Worm (Caenorhabditis elegans) whole organism, L2 larva: ENCODE measurements around the gene ZK1098.9.

Experiments used
- C34F6.9 ChIP-seq: fragments of 150-350 bp; optimal IDR thresholded peaks from 2 replicates; lab custom pipeline; 2014; ENCODE audit warnings: missing biosample characterization, missing genetic modification characterization
- F13H6.1 ChIP-seq: sonication (generic microtip); optimal IDR thresholded peaks from 2 replicates; lab custom pipeline; 2016; ENCODE audit warnings: missing genetic modification characterization, missing compliant biosample characterization
- R02D3.7 ChIP-seq: fragments of 150-350 bp; optimal IDR thresholded peaks from 2 replicates; lab custom pipeline; 2014; ENCODE audit warnings: missing biosample characterization, missing genetic modification characterization
- Y55F3AM.14 ChIP-seq: fragments of 200-800 bp; sonication (Bioruptor generic); optimal IDR thresholded peaks from 2 replicates; lab custom pipeline; 2018; ENCODE audit warnings: mild to moderate bottlenecking, missing genetic modification characterization, missing compliant biosample characterization
- ZK546.5 ChIP-seq: sonication (generic microtip); optimal IDR thresholded peaks from 2 replicates; lab custom pipeline; 2017; ENCODE audit warnings: missing biosample characterization, missing genetic modification characterization
- alr-1 ChIP-seq: fragments of 150-350 bp; optimal IDR thresholded peaks from 2 replicates; lab custom pipeline; 2014; ENCODE audit warnings: missing biosample characterization, missing genetic modification characterization
- aly-2 ChIP-seq: fragments of 150-350 bp; optimal IDR thresholded peaks from 2 replicates; lab custom pipeline; 2014; ENCODE audit warnings: missing biosample characterization, missing genetic modification characterization
- ama-1 ChIP-seq: fragments of 150-350 bp; optimal IDR thresholded peaks from 2 replicates; lab custom pipeline; 2018; ENCODE audit warnings: inconsistent platforms
- blmp-1 ChIP-seq: sonication (generic microtip); optimal IDR thresholded peaks from 2 replicates; lab custom pipeline; 2017; ENCODE audit warnings: missing genetic modification characterization, mild to moderate bottlenecking, missing compliant biosample characterization, antibody characterized with exemption, moderate library complexity; ENCODE audit not compliant: insufficient read depth
- ceh-16 ChIP-seq: fragments of 150-350 bp; optimal IDR thresholded peaks from 2 replicates; lab custom pipeline; 2014; ENCODE audit warnings: missing biosample characterization, missing genetic modification characterization
- ceh-82 ChIP-seq: fragments of 150-350 bp; optimal IDR thresholded peaks from 2 replicates; lab custom pipeline; 2014; ENCODE audit warnings: missing biosample characterization, missing genetic modification characterization
- crh-2 ChIP-seq: sonication (generic microtip); optimal IDR thresholded peaks from 2 replicates; lab custom pipeline; 2017; ENCODE audit warnings: missing biosample characterization, missing genetic modification characterization
- dmd-4 ChIP-seq: sonication (generic microtip); optimal IDR thresholded peaks from 2 replicates; lab custom pipeline; 2017; ENCODE audit warnings: missing biosample characterization, missing genetic modification characterization
- egl-27 ChIP-seq: sonication (generic microtip); optimal IDR thresholded peaks from 3 replicates; lab custom pipeline; 2017; ENCODE audit warnings: missing biosample characterization, missing genetic modification reagents, missing genetic modification characterization
- elt-1 ChIP-seq: fragments of 150-350 bp; optimal IDR thresholded peaks from 2 replicates; lab custom pipeline; 2014; ENCODE audit warnings: missing biosample characterization, missing genetic modification characterization
- elt-3 ChIP-seq: sonication (generic microtip); optimal IDR thresholded peaks from 2 replicates; lab custom pipeline; 2017; ENCODE audit warnings: missing biosample characterization, missing genetic modification characterization
- fos-1 ChIP-seq: fragments of 150-350 bp; optimal IDR thresholded peaks from 2 replicates; lab custom pipeline; 2014; ENCODE audit warnings: missing biosample characterization, missing genetic modification characterization
- gmeb-1 ChIP-seq: fragments of 150-350 bp; optimal IDR thresholded peaks from 2 replicates; lab custom pipeline; 2014; ENCODE audit warnings: missing biosample characterization, missing genetic modification characterization
- lin-11 ChIP-seq: fragments of 150-350 bp; sonication (generic microtip); optimal IDR thresholded peaks from 2 replicates; lab custom pipeline; 2014; ENCODE audit warnings: missing biosample characterization, missing genetic modification characterization, inconsistent platforms, mixed read lengths
- lin-13 ChIP-seq: fragments of 150-350 bp; optimal IDR thresholded peaks from 2 replicates; lab custom pipeline; 2014; ENCODE audit warnings: missing biosample characterization, missing genetic modification reagents, missing genetic modification characterization
- lin-39 ChIP-seq: fragments of 150-350 bp; optimal IDR thresholded peaks from 2 replicates; lab custom pipeline; 2014; ENCODE audit warnings: missing biosample characterization, missing genetic modification reagents, missing genetic modification characterization
- lsy-2 ChIP-seq, 2 experiments: fragments of 150-350 bp in 1 of 2; sonication (generic microtip) in 1 of 2; optimal IDR thresholded peaks; 2 replicates each; lab custom pipeline; 2014 to 2017; ENCODE audit warnings: missing biosample characterization in 2 of 2, missing genetic modification characterization in 2 of 2
- mab-5 ChIP-seq: fragments of 150-350 bp; optimal IDR thresholded peaks from 2 replicates; lab custom pipeline; 2014; ENCODE audit warnings: missing biosample characterization, missing genetic modification characterization
- mbf-1 ChIP-seq: sonication (generic microtip); optimal IDR thresholded peaks from 2 replicates; lab custom pipeline; 2017; ENCODE audit warnings: missing biosample characterization, missing genetic modification characterization
- nhr-10 ChIP-seq: sonication (generic microtip); optimal IDR thresholded peaks from 2 replicates; lab custom pipeline; 2017; ENCODE audit warnings: missing biosample characterization, missing genetic modification characterization
- nhr-11 ChIP-seq: fragments of 150-350 bp; optimal IDR thresholded peaks from 2 replicates; lab custom pipeline; 2014; ENCODE audit warnings: missing biosample characterization, missing genetic modification characterization
- nhr-129 ChIP-seq: fragments of 150-350 bp; optimal IDR thresholded peaks from 2 replicates; lab custom pipeline; 2014; ENCODE audit warnings: missing biosample characterization, missing genetic modification characterization
- nhr-21 ChIP-seq: fragments of 150-350 bp; optimal IDR thresholded peaks from 2 replicates; lab custom pipeline; 2014; ENCODE audit warnings: missing biosample characterization, missing genetic modification characterization
- nhr-23 ChIP-seq: fragments of 150-350 bp; optimal IDR thresholded peaks from 2 replicates; lab custom pipeline; 2014; ENCODE audit warnings: missing biosample characterization, missing genetic modification reagents, missing genetic modification characterization
- nhr-237 ChIP-seq: fragments of 150-350 bp; optimal IDR thresholded peaks from 2 replicates; lab custom pipeline; 2014; ENCODE audit warnings: missing biosample characterization, missing genetic modification characterization
- nhr-25 ChIP-seq: fragments of 150-350 bp; sonication (generic microtip); optimal IDR thresholded peaks from 3 replicates; lab custom pipeline; 2014; ENCODE audit warnings: missing biosample characterization, missing genetic modification characterization
- nhr-77 ChIP-seq: fragments of 150-350 bp; optimal IDR thresholded peaks from 2 replicates; lab custom pipeline; 2014; ENCODE audit warnings: missing biosample characterization, missing genetic modification characterization
- peb-1 ChIP-seq: fragments of 150-350 bp; optimal IDR thresholded peaks from 2 replicates; lab custom pipeline; 2014; ENCODE audit warnings: missing biosample characterization, missing genetic modification characterization
- sem-4 ChIP-seq: fragments of 150-350 bp; optimal IDR thresholded peaks from 2 replicates; lab custom pipeline; 2014; ENCODE audit warnings: missing biosample characterization, missing genetic modification reagents, missing genetic modification characterization
- skn-1 ChIP-seq: sonication (generic microtip); optimal IDR thresholded peaks from 2 replicates; lab custom pipeline; 2017; ENCODE audit warnings: missing biosample characterization, missing genetic modification characterization
- sma-3 ChIP-seq: sonication (generic microtip); optimal IDR thresholded peaks from 2 replicates; lab custom pipeline; 2016; ENCODE audit warnings: missing genetic modification reagents, missing genetic modification characterization, missing compliant biosample characterization
- sma-9 ChIP-seq, 2 experiments: fragments of 150-350 bp in 1 of 2; sonication (generic microtip) in 1 of 2; optimal IDR thresholded peaks; 2 replicates each; lab custom pipeline; 2014 to 2016; ENCODE audit warnings: missing genetic modification characterization in 2 of 2, mild to moderate bottlenecking in 1 of 2, missing biosample characterization in 1 of 2, missing compliant biosample characterization in 1 of 2, missing genetic modification reagents in 1 of 2, moderate library complexity in 1 of 2
- snpc-4 ChIP-seq: fragments of 150-350 bp; optimal IDR thresholded peaks from 2 replicates; lab custom pipeline; 2014; ENCODE audit warnings: missing biosample characterization, missing genetic modification characterization
- unc-55 ChIP-seq: fragments of 150-350 bp; sonication (generic microtip); optimal IDR thresholded peaks from 3 replicates; lab custom pipeline; 2014; ENCODE audit warnings: missing biosample characterization, missing genetic modification reagents, missing genetic modification characterization
- unc-62 ChIP-seq: fragments of 150-350 bp; optimal IDR thresholded peaks from 2 replicates; lab custom pipeline; 2014; ENCODE audit warnings: missing biosample characterization, missing genetic modification reagents, missing genetic modification characterization
- zag-1 ChIP-seq: fragments of 150-350 bp; optimal IDR thresholded peaks from 2 replicates; lab custom pipeline; 2014; ENCODE audit warnings: missing biosample characterization, missing genetic modification characterization
- ztf-1 ChIP-seq: fragments of 200-800 bp; sonication (Bioruptor generic); conservative IDR thresholded peaks from 2 replicates; pipeline ENCODE4 v1.3.6; 2022; ENCODE audit warnings: missing genetic modification characterization, missing compliant biosample characterization
- ztf-11 ChIP-seq: sonication (generic microtip); optimal IDR thresholded peaks from 2 replicates; lab custom pipeline; 2017; ENCODE audit warnings: missing biosample characterization, missing genetic modification characterization
- ztf-4 ChIP-seq: fragments of 150-350 bp; optimal IDR thresholded peaks from 2 replicates; lab custom pipeline; 2014; ENCODE audit warnings: missing biosample characterization, missing genetic modification characterization

Gene ZK1098.9

DNA sequence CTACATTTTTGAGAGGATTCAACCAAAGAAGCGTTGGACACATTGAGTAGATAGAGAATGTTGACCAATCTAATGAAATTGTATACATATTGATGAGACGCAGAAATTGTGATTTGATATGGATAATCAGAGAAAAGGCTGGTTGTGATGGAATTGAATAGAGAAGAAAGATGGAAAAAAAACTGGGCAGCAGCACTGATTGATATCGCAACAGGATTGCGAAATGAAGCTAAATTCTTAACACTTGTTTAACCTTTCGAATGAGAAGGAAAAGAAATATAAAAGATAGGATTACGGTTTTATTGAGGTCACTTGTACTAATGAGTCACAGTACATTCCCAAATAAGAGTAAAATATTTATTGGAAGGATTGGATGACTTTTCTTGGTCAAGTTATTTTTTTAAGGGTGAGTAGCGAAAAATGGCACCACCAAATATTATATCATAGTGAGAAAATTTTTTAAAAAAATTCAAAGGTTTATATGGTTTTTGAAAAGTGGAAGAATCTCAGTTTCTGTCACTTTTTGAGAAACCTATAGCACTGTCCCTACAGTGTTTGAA lies 42.0 kb upstream of the ZK1098.9 start:
- TF ChIP-seq fos-1 (tag; lab: Kevin White, UChicago) (peak; percentile 71), sma-3 (GFP tag; lab: Kevin White, UChicago) (peak; percentile 58), snpc-4 (tag; lab: Kevin White, UChicago) (no peak), F13H6.1 (no peak), sma-9 (GFP tag; optimal IDR thresholded peaks at IDR 0.05; lab: Kevin White, UChicago) (peak; percentile 37), sma-9 (tag; optimal IDR thresholded peaks at IDR 0.05; lab: Kevin White, UChicago) (no peak), lsy-2 (tag; optimal IDR thresholded peaks at IDR 0.05; lab: Kevin White, UChicago) (peak in 1 of 2 experiments; percentile 35), elt-1 (tag; lab: Kevin White, UChicago) (no peak), nhr-21 (tag; lab: Kevin White, UChicago) (peak; percentile 5)

DNA sequence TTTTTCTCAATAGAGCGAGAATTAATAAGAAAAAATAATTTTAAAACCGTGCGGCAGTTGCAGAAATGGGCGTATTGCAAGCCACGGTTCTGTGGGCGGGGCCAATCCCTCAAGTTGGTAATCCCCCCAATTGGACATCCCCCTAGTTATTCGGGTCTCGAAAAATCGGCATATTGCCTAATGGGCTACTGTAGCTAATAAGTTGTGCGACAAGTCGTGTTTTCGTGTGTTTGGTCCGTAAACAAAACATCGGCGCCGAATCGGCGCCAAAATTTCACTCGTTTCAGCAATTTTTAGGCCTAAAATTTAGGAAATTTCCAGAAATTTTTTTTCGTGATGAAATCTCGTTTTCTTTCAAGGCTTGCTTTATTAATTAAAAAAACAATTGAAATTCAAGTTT lies 39.9 kb upstream of the ZK1098.9 start:
- TF ChIP-seq nhr-10 (tag; lab: Kevin White, UChicago) (no peak), unc-62 (GFP tag; lab: Kevin White, UChicago) (no peak), blmp-1 (no peak), nhr-77 (tag; lab: Kevin White, UChicago) (no peak), skn-1 (no peak), R02D3.7 (tag; lab: Kevin White, UChicago) (no peak), ZK546.5 (tag; lab: Kevin White, UChicago) (no peak)

DNA sequence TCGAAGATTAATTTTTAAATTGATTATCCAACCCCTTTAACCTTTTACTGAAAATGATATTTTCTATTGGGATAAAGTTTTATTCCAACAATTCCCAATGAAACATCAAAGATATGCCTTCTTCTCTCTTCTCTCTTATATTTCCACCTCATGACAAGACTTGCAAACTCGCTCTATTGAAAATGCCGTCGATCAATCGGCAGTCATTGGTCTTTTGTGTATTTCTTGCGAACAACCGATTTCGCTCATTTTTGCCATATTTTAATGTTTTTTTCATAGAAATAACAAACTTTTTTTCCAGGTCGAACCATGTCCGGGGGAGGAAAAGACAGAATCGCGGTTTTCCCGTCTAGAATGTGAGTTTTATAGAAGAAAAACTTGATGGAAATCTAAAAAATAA lies 36.4 kb upstream of the ZK1098.9 start, which contains the start of gene vha-14:
TSS of gene vha-14 (plus strand) at position 302 of the 400 bp plus-strand sequence.
- TF ChIP-seq dmd-4 (tag; lab: Kevin White, UChicago), result no peak
- peak; percentile 9 for TF ChIP-seq nhr-21 (tag; lab: Kevin White, UChicago)
- TF ChIP-seq nhr-129, result peak; percentile 74
- TF ChIP-seq fos-1 (tag; lab: Kevin White, UChicago), result peak; percentile 60
- TF ChIP-seq alr-1 (tag; lab: Kevin White, UChicago), result no peak
- peak; percentile 64 for TF ChIP-seq unc-55
- TF ChIP-seq lin-13 (GFP tag; lab: Kevin White, UChicago), result no peak
- TF ChIP-seq nhr-25, result peak; percentile 9
- peak in 1 of 2 experiments; percentile 71 for TF ChIP-seq lsy-2 (tag; optimal IDR thresholded peaks at IDR 0.05; lab: Kevin White, UChicago)
- TF ChIP-seq C34F6.9 (tag; lab: Kevin White, UChicago), result peak; percentile 81
- peak; percentile 87 for TF ChIP-seq crh-2 (tag; lab: Kevin White, UChicago)
- peak; percentile 20 for TF ChIP-seq ama-1 (lab: Kevin White, UChicago)
- peak; percentile 31 for TF ChIP-seq snpc-4 (tag; lab: Kevin White, UChicago)
- peak; percentile 20 for TF ChIP-seq ztf-4 (tag; lab: Kevin White, UChicago)
- TF ChIP-seq sma-3 (GFP tag; lab: Kevin White, UChicago), result peak; percentile 4
- no peak for TF ChIP-seq nhr-77 (tag; lab: Kevin White, UChicago)

DNA sequence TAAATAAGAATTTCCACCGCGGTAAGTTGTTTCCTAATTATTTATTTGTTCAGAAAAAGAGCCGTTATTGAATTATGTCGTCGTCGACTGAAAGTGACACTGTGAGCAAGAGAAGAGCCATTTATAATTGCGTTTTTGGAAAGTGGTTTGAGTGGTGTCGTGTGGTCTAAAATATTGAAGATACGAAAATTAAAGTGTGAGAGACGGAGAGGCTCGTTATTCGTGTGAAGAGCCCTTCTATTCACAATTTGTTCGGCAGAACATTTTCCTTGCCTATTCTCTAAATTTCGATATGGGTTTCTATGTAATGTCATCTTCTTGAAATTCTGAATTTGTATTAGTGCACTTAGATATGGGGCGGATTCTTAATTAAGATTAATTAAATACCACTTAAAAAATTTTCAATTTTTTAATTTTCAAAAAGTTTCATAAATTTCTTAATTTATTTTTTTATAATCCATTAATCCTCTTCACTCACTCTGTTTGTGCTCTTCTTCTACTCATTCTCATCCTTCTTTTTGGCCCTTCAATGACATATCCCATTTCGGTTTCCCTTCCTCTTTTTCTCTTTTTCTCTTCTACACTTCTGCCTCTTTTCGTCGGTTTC lies 34.4 kb upstream of the ZK1098.9 start:
- no peak for TF ChIP-seq nhr-77 (tag; lab: Kevin White, UChicago)
- no peak for TF ChIP-seq elt-3 (tag; lab: Kevin White, UChicago)
- no peak for TF ChIP-seq aly-2 (tag; lab: Kevin White, UChicago)
- peak; percentile 39 for TF ChIP-seq ama-1 (lab: Kevin White, UChicago)
- no peak for TF ChIP-seq sem-4
- no peak for TF ChIP-seq sma-3 (GFP tag; lab: Kevin White, UChicago)
- no peak for TF ChIP-seq ztf-11
- TF ChIP-seq gmeb-1, result peak; percentile 4
- TF ChIP-seq C34F6.9 (tag; lab: Kevin White, UChicago), result peak; percentile 36
- TF ChIP-seq skn-1, result no peak
- no peak for TF ChIP-seq mbf-1 (tag; lab: Kevin White, UChicago)
- no peak for TF ChIP-seq egl-27
- TF ChIP-seq ztf-1 (GFP tag; lab: Robert Waterston, UW), result no peak
- no peak for TF ChIP-seq lin-39 (tag; lab: Kevin White, UChicago)
- TF ChIP-seq nhr-25, result peak; percentile 53
- TF ChIP-seq mab-5 (tag; lab: Kevin White, UChicago), result no peak
- no peak for TF ChIP-seq nhr-21 (tag; lab: Kevin White, UChicago)
- TF ChIP-seq Y55F3AM.14, result no peak
- no peak for TF ChIP-seq R02D3.7 (tag; lab: Kevin White, UChicago)
- no peak for TF ChIP-seq ZK546.5 (tag; lab: Kevin White, UChicago)
- peak; percentile 29 for TF ChIP-seq zag-1
- no peak for TF ChIP-seq unc-62 (GFP tag; lab: Kevin White, UChicago)
- no peak for TF ChIP-seq lin-11 (tag; lab: Kevin White, UChicago)
- no peak for TF ChIP-seq nhr-237 (tag; lab: Kevin White, UChicago)
- no peak for TF ChIP-seq dmd-4 (tag; lab: Kevin White, UChicago)
- no peak for TF ChIP-seq peb-1 (tag; lab: Kevin White, UChicago)
- TF ChIP-seq ceh-82 (tag; lab: Kevin White, UChicago), result no peak
- TF ChIP-seq alr-1 (tag; lab: Kevin White, UChicago), result no peak
- no peak for TF ChIP-seq nhr-11 (tag; lab: Kevin White, UChicago)
- no peak for TF ChIP-seq ceh-16 (tag; lab: Kevin White, UChicago)
- TF ChIP-seq crh-2 (tag; lab: Kevin White, UChicago), result peak; percentile 30
- peak in 1 of 2 experiments; percentile 42 for TF ChIP-seq lsy-2 (tag; optimal IDR thresholded peaks at IDR 0.05; lab: Kevin White, UChicago)
- TF ChIP-seq nhr-23 (tag; lab: Kevin White, UChicago), result no peak
